Worm (Caenorhabditis elegans) whole organism, midembryonic: Measurements from ENCODE around the gene C17H11.6.

ENCODE experiments used
- T22C8.4 ChIP-seq: fragments of 200-800 bp; sonication (Bioruptor generic); IDR thresholded peaks from 2 replicates; pipeline ENCODE4 v1.3.6; 2022; ENCODE audit warnings: missing genetic modification characterization, missing compliant biosample characterization
- med-1 ChIP-seq: sonication (generic microtip); optimal IDR thresholded peaks from 2 replicates; lab custom pipeline; 2017; ENCODE audit warnings: missing genetic modification characterization, mild to moderate bottlenecking, missing compliant biosample characterization, antibody characterized with exemption, missing genetic modification reagents; ENCODE audit not compliant: insufficient read depth
- ref-1 ChIP-seq: fragments of 200-800 bp; sonication (Bioruptor generic); conservative IDR thresholded peaks from 2 replicates; pipeline ENCODE4 v1.3.6; 2022; ENCODE audit warnings: missing genetic modification reagents, missing genetic modification characterization, missing compliant biosample characterization

DNA sequence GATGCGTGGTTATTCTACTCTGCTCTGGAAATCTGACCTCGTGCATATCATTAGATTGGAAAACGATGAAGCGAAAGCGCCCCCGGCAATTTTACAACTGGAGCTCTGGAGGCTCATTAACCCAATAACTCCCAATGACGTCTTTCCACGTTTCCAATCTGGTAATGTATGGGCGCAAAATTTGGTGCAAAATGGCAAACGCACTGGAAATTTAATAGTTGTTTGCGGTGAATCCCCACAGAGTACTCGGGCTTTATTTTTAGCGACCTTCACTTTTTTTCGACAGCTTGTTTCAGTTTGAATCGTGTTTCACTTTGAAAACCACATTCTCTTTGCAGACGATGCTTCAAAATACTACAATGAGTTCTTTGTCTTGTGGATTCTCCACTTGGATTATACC lies 30.0 kb downstream of the C17H11.6 start, which contains the start of gene C17H11.1:
- TF ChIP-seq med-1 (no peak), ref-1 (GFP tag; lab: Robert Waterston, UW) (no peak), T22C8.4 (no peak)
